Worm (Caenorhabditis elegans) whole organism, L2 larva: Measurements from ENCODE around the gene cutl-18.

Source experiments
- Y55F3AM.14 ChIP-seq: fragments of 200-800 bp; sonication (Bioruptor generic); optimal IDR thresholded peaks from 2 replicates; lab custom pipeline; 2018; ENCODE audit warnings: mild to moderate bottlenecking, missing genetic modification characterization, missing compliant biosample characterization
- fos-1 ChIP-seq: fragments of 150-350 bp; optimal IDR thresholded peaks from 2 replicates; lab custom pipeline; 2014; ENCODE audit warnings: missing biosample characterization, missing genetic modification characterization
- lin-13 ChIP-seq: fragments of 150-350 bp; optimal IDR thresholded peaks from 2 replicates; lab custom pipeline; 2014; ENCODE audit warnings: missing biosample characterization, missing genetic modification reagents, missing genetic modification characterization
- nhr-25 ChIP-seq: fragments of 150-350 bp; sonication (generic microtip); optimal IDR thresholded peaks from 3 replicates; lab custom pipeline; 2014; ENCODE audit warnings: missing biosample characterization, missing genetic modification characterization
- sma-9 ChIP-seq, 2 experiments: fragments of 150-350 bp in 1 of 2; sonication (generic microtip) in 1 of 2; optimal IDR thresholded peaks; 2 replicates each; lab custom pipeline; 2014 to 2016; ENCODE audit warnings: missing genetic modification characterization in 2 of 2, mild to moderate bottlenecking in 1 of 2, missing biosample characterization in 1 of 2, missing compliant biosample characterization in 1 of 2, missing genetic modification reagents in 1 of 2, moderate library complexity in 1 of 2

Gene cutl-18

ce11 chrV:11266681-11267080 lies 50.0 kb downstream of the cutl-18 start, which contains the start of gene str-116:
str-116 (plus strand) TSS chrV:11266981.
- TF ChIP-seq lin-13 (GFP tag; lab: Kevin White, UChicago): no peak

DNA sequence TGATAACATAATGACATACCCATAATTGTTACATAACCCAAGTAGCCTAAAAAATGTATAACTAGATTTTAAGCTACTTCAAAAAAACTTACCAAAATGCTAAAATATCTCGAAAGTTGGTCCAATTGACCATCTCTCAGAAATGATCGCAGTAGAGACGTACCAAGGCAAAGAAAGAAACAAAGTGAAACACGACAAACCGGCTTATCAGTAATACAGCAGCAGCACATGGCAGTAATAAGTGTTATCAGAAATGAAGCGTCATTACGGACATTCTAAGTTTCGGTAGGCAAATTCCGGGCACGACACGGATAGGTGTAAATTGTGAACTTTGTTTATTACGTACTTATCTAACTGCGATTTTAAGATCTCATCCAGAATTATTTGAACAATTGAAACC lies 51.2 kb downstream of the cutl-18 start, which contains the start of gene cln-3.1:
Gene cln-3.1, minus strand, starts transcription at position 171 of the 400 bp plus-strand sequence.
- TF ChIP-seq nhr-25 (tag; lab: Kevin White, UChicago): no peak
- no peak for TF ChIP-seq Y55F3AM.14 (GFP tag; lab: Kevin White, UChicago)
- peak; percentile 83 for TF ChIP-seq fos-1 (tag; lab: Kevin White, UChicago)
- peak; percentile 29 for TF ChIP-seq sma-9 (GFP tag; optimal IDR thresholded peaks at IDR 0.05; lab: Kevin White, UChicago)
- no peak for TF ChIP-seq sma-9 (tag; optimal IDR thresholded peaks at IDR 0.05; lab: Kevin White, UChicago)
- TF ChIP-seq, all 48 proteins: peak for 2
